Worm (Caenorhabditis elegans): Measurements from ENCODE around the gene tars-1.

tars-1 gene

ce11 chrII:11714728-11715127 lies 19.3 kb upstream of the tars-1 start:
- TF ChIP-seq rec-8 (tag; optimal IDR thresholded peaks at IDR 0.05): no peak
- TF ChIP-seq dpl-1 (GFP tag; optimal IDR thresholded peaks at IDR 0.05): no peak
- no peak for TF ChIP-seq B0019.2 (GFP tag; conservative IDR thresholded peaks at IDR 0.05)
- TF ChIP-seq snpc-1.1 (tag; optimal IDR thresholded peaks at IDR 0.05; ENCODE audit: insufficient read depth): peak; percentile 84
- no peak for TF ChIP-seq T07F8.4 (tag; optimal IDR thresholded peaks at IDR 0.05)
- no peak for TF ChIP-seq atf-7 (tag; optimal IDR thresholded peaks at IDR 0.05)
- TF ChIP-seq hrde-1 (tag; optimal IDR thresholded peaks at IDR 0.05; ENCODE audit: borderline replicate concordance): no peak
- TF ChIP-seq dpff-1 (tag; optimal IDR thresholded peaks at IDR 0.05): no peak
- TF ChIP-seq B0261.1 (tag; optimal IDR thresholded peaks at IDR 0.05): no peak
- no peak for TF ChIP-seq F10E7.11 (tag; optimal IDR thresholded peaks at IDR 0.05)
- TF ChIP-seq cebp-2 (GFP tag; IDR thresholded peaks at IDR 0.05): no peak
- TF ChIP-seq snpc-3.4 (tag; optimal IDR thresholded peaks at IDR 0.05): peak; percentile 33
- no peak for TF ChIP-seq let-607 (tag; optimal IDR thresholded peaks at IDR 0.05)
- TF ChIP-seq tbp1 (GFP tag; optimal IDR thresholded peaks at IDR 0.05): no peak
- TF ChIP-seq F23B12.7 (tag; optimal IDR thresholded peaks at IDR 0.05; ENCODE audit: insufficient read depth): no peak
- no peak for TF ChIP-seq efl-1 (GFP tag; optimal IDR thresholded peaks at IDR 0.05)
- TF ChIP-seq rcor-1 (GFP tag; IDR thresholded peaks at IDR 0.05): no peak
- no peak for TF ChIP-seq attf-3 (GFP tag; conservative IDR thresholded peaks at IDR 0.05)
- TF ChIP-seq F33H1.4 (GFP tag; IDR thresholded peaks at IDR 0.05): no peak
- TF ChIP-seq pbrm-1 (GFP tag; IDR thresholded peaks at IDR 0.05): no peak
- TF ChIP-seq madf-3 (GFP tag; IDR thresholded peaks at IDR 0.05): no peak
- TF ChIP-seq ekl-4 (GFP tag; IDR thresholded peaks at IDR 0.05): no peak
- TF ChIP-seq lin-54 (GFP tag; optimal IDR thresholded peaks at IDR 0.05): no peak
- no peak for TF ChIP-seq zfh-2 (GFP tag; conservative IDR thresholded peaks at IDR 0.05)
- peak; percentile 6; the same call in 1 of the 2 replicates for TF ChIP-seq madf-6 (GFP tag; IDR thresholded peaks at IDR 0.05)
- no peak for TF ChIP-seq ceh-40 (GFP tag; IDR thresholded peaks at IDR 0.05)
- no peak for TF ChIP-seq Y67H2A.10 (GFP tag; conservative IDR thresholded peaks at IDR 0.05)
- TF ChIP-seq sea-2 (GFP tag; IDR thresholded peaks at IDR 0.05): no peak
- TF ChIP-seq snpc-4 (GFP tag; optimal IDR thresholded peaks at IDR 0.05): peak; percentile 79
- peak; percentile 57 to 96 (median 88) for TF ChIP-seq snpc-4 (tag; optimal IDR thresholded peaks at IDR 0.05)
- TF ChIP-seq hmg-1.2 (GFP tag; IDR thresholded peaks at IDR 0.05): peak; percentile 56
- no peak for TF ChIP-seq mes-4 (tag; optimal IDR thresholded peaks at IDR 0.05)
- no peak for TF ChIP-seq aptf-3 (GFP tag; IDR thresholded peaks at IDR 0.05)
- no peak for TF ChIP-seq ccch-3 (GFP tag; optimal IDR thresholded peaks at IDR 0.05)
- no peak for TF ChIP-seq lsy-27 (tag; optimal IDR thresholded peaks at IDR 0.05; ENCODE audit: borderline replicate concordance, insufficient read depth)

- TF ChIP-seq bed-2 (GFP tag; IDR thresholded peaks at IDR 0.05) (no peak), cebp-1 (GFP tag; IDR thresholded peaks at IDR 0.05) (no peak), cebp-1 (tag; optimal IDR thresholded peaks at IDR 0.05) (peak; percentile 6), zfh-2 (GFP tag; conservative IDR thresholded peaks at IDR 0.05) (peak; percentile 75), F57C9.4 (tag; optimal IDR thresholded peaks at IDR 0.05) (no peak), ceh-100 (GFP tag; IDR thresholded peaks at IDR 0.05) (no peak), somi-1 (GFP tag; optimal IDR thresholded peaks at IDR 0.05) (peak; percentile 47)
Observed at ce11 chrII:11713569-11713968, 18.1 kb upstream of the tars-1 start, which contains the start of gene F13D12.10. Gene F13D12.10, plus strand, starts transcription at chrII:11713799.

Measured in whole organism, young adult.